Fruit fly (Drosophila melanogaster) whole organism, embryonic: Measurements from ENCODE around the gene Nepl3.

Experiments
- Abd-B ChIP-seq: fragments of 200-800 bp; sonication (Bioruptor generic); optimal IDR thresholded peaks from 2 replicates; lab custom pipeline; 2018; ENCODE audit warnings: missing biosample characterization, mild to moderate bottlenecking, missing genetic modification characterization, moderate library complexity
- BEAF-32 ChIP-seq: fragments of 200-800 bp; sonication (Bioruptor generic); optimal IDR thresholded peaks from 3 replicates; lab custom pipeline; 2017; ENCODE audit warnings: missing biosample characterization, missing genetic modification characterization, mild to moderate bottlenecking, moderate library complexity, missing genetic modification reagents
- CG12155 ChIP-seq: fragments of 200-800 bp; sonication (Bioruptor generic); optimal IDR thresholded peaks from 3 replicates; lab custom pipeline; 2016; ENCODE audit warnings: missing biosample characterization, missing genetic modification characterization
- CG1233 ChIP-seq: fragments of 200-800 bp; sonication (Bioruptor generic); optimal IDR thresholded peaks from 4 replicates; lab custom pipeline; 2018; ENCODE audit warnings: missing biosample characterization, mild to moderate bottlenecking, missing genetic modification characterization
- CG13287 ChIP-seq: fragments of 200-800 bp; sonication (Bioruptor generic); IDR thresholded peaks from 2 replicates; pipeline ENCODE4 v1.3.6; 2022; ENCODE audit warnings: missing biosample characterization, missing genetic modification characterization; ENCODE audit not compliant: partially characterized antibody
- CG14860 ChIP-seq: fragments of 200-800 bp; sonication (Bioruptor generic); IDR thresholded peaks from 3 replicates; pipeline ENCODE4 v1.3.6; 2022; ENCODE audit warnings: missing biosample characterization, missing genetic modification characterization; ENCODE audit not compliant: partially characterized antibody
- CG1603 ChIP-seq: fragments of 200-800 bp; sonication (Bioruptor generic); optimal IDR thresholded peaks from 2 replicates; lab custom pipeline; 2019; ENCODE audit warnings: missing biosample characterization, mild to moderate bottlenecking, missing genetic modification characterization, moderate library complexity
- CG17359 ChIP-seq: fragments of 200-800 bp; sonication (Bioruptor generic); optimal IDR thresholded peaks from 3 replicates; lab custom pipeline; 2018; ENCODE audit warnings: missing biosample characterization, mild to moderate bottlenecking, missing genetic modification characterization, moderate library complexity
- CG2120 ChIP-seq: fragments of 200-800 bp; sonication (Bioruptor generic); optimal IDR thresholded peaks from 3 replicates; lab custom pipeline; 2016; ENCODE audit warnings: missing biosample characterization, missing genetic modification characterization
- CG2199 ChIP-seq: fragments of 200-800 bp; sonication (Bioruptor generic); IDR thresholded peaks from 3 replicates; pipeline ENCODE4 v1.3.6; 2022; ENCODE audit warnings: missing biosample characterization, missing genetic modification characterization
- CG31388 ChIP-seq: fragments of 200-800 bp; sonication (Bioruptor generic); optimal IDR thresholded peaks from 2 replicates; lab custom pipeline; 2016; ENCODE audit warnings: missing biosample characterization, missing genetic modification characterization
- CG31441 ChIP-seq: fragments of 200-800 bp; sonication (Bioruptor generic); IDR thresholded peaks from 2 replicates; pipeline ENCODE4 v1.3.6; 2022; ENCODE audit warnings: missing biosample characterization, missing genetic modification characterization
- CG4282 ChIP-seq: fragments of 200-800 bp; sonication (Bioruptor generic); optimal IDR thresholded peaks from 2 replicates; lab custom pipeline; 2016; ENCODE audit warnings: missing biosample characterization, missing genetic modification characterization
- CG4617 ChIP-seq: fragments of 200-800 bp; sonication (Bioruptor generic); optimal IDR thresholded peaks from 3 replicates; lab custom pipeline; 2016; ENCODE audit warnings: missing biosample characterization, missing genetic modification characterization, borderline replicate concordance
- CG6254 ChIP-seq: fragments of 200-800 bp; sonication (Bioruptor generic); optimal IDR thresholded peaks from 3 replicates; lab custom pipeline; 2017; ENCODE audit warnings: mild to moderate bottlenecking, missing biosample characterization, missing genetic modification reagents, missing genetic modification characterization
- CG6765 ChIP-seq: fragments of 200-800 bp; sonication (Bioruptor generic); optimal IDR thresholded peaks from 3 replicates; lab custom pipeline; 2017; ENCODE audit warnings: missing biosample characterization, mild to moderate bottlenecking, missing genetic modification characterization
- CG7928 ChIP-seq: fragments of 200-800 bp; sonication (Bioruptor generic); optimal IDR thresholded peaks from 2 replicates; lab custom pipeline; 2017; ENCODE audit warnings: missing biosample characterization, mild to moderate bottlenecking, missing genetic modification characterization
- CG7963 ChIP-seq: fragments of 200-800 bp; sonication (Bioruptor generic); IDR thresholded peaks from 3 replicates; pipeline ENCODE4 v1.3.6; 2022; ENCODE audit warnings: missing biosample characterization, missing genetic modification characterization; ENCODE audit not compliant: partially characterized antibody
- CG8281 ChIP-seq: fragments of 200-800 bp; sonication (Bioruptor generic); optimal IDR thresholded peaks from 2 replicates; lab custom pipeline; 2018; ENCODE audit warnings: missing biosample characterization, mild to moderate bottlenecking, missing genetic modification characterization, moderate library complexity
- CG9437 ChIP-seq: fragments of 200-800 bp; sonication (Bioruptor generic); optimal IDR thresholded peaks from 2 replicates; lab custom pipeline; 2018; ENCODE audit warnings: missing biosample characterization, mild to moderate bottlenecking, missing genetic modification characterization
- CG9727 ChIP-seq: fragments of 200-800 bp; sonication (Bioruptor generic); optimal IDR thresholded peaks from 3 replicates; lab custom pipeline; 2017; ENCODE audit warnings: missing biosample characterization, mild to moderate bottlenecking, missing genetic modification characterization
- CG9797 ChIP-seq: fragments of 200-800 bp; sonication (Bioruptor generic); optimal IDR thresholded peaks from 3 replicates; lab custom pipeline; 2018; ENCODE audit warnings: missing biosample characterization, mild to moderate bottlenecking, missing genetic modification characterization
- Fer3 ChIP-seq: fragments of 200-800 bp; sonication (Bioruptor generic); optimal IDR thresholded peaks from 2 replicates; lab custom pipeline; 2018; ENCODE audit warnings: missing biosample characterization, mild to moderate bottlenecking, missing genetic modification characterization, moderate library complexity
- HHEX ChIP-seq: fragments of 200-800 bp; sonication (Bioruptor generic); optimal IDR thresholded peaks from 3 replicates; lab custom pipeline; 2017; ENCODE audit warnings: missing biosample characterization, mild to moderate bottlenecking, missing genetic modification characterization, missing genetic modification reagents
- Hmr ChIP-seq: fragments of 200-800 bp; sonication (Bioruptor generic); optimal IDR thresholded peaks from 3 replicates; lab custom pipeline; 2017; ENCODE audit warnings: mild to moderate bottlenecking, missing biosample characterization, missing genetic modification reagents, missing genetic modification characterization
- Mad ChIP-seq: fragments of 200-800 bp; sonication (Bioruptor generic); optimal IDR thresholded peaks from 2 replicates; lab custom pipeline; 2016; ENCODE audit warnings: missing biosample characterization, missing genetic modification characterization
- Neu2 ChIP-seq: fragments of 200-800 bp; sonication (Bioruptor generic); optimal IDR thresholded peaks from 3 replicates; lab custom pipeline; 2016; ENCODE audit warnings: missing biosample characterization, missing genetic modification characterization, borderline replicate concordance
- Rfx ChIP-seq: fragments of 200-800 bp; sonication (Bioruptor generic); IDR thresholded peaks from 2 replicates; pipeline ENCODE4 v1.3.6; 2022; ENCODE audit warnings: missing biosample characterization, missing genetic modification characterization
- Trl ChIP-seq, 3 experiments: fragments of >200 bp in 2 of 3; fragments of 200-800 bp in 1 of 3; sonication (Bioruptor generic) in 1 of 3; optimal IDR thresholded peaks; 2 replicates in 1 of 3; 3 replicates in 2 of 3; lab custom pipeline; 2016 to 2017; ENCODE audit warnings: missing biosample characterization in 1 of 3, missing genetic modification characterization in 1 of 3
- ap ChIP-seq: fragments of 200-800 bp; sonication (Bioruptor generic); IDR thresholded peaks from 2 replicates; pipeline ENCODE4 v1.3.6; 2022; ENCODE audit warnings: missing biosample characterization, missing genetic modification characterization
- cg ChIP-seq: fragments of 200-800 bp; sonication (Bioruptor generic); optimal IDR thresholded peaks from 3 replicates; lab custom pipeline; 2019; ENCODE audit warnings: missing biosample characterization, mild to moderate bottlenecking, missing genetic modification characterization, moderate library complexity
- chinmo ChIP-seq: fragments of 200-800 bp; sonication (Bioruptor generic); IDR thresholded peaks from 4 replicates; pipeline ENCODE4 v1.3.6; 2022; ENCODE audit warnings: missing biosample characterization, missing genetic modification characterization; ENCODE audit not compliant: partially characterized antibody
- ci ChIP-seq: fragments of 200-800 bp; sonication (Bioruptor generic); IDR thresholded peaks from 3 replicates; pipeline ENCODE4 v1.3.6; 2022; ENCODE audit warnings: missing biosample characterization, missing genetic modification characterization
- crol ChIP-seq: fragments of 200-800 bp; sonication (Bioruptor generic); IDR thresholded peaks from 2 replicates; pipeline ENCODE4 v1.3.6; 2022; ENCODE audit warnings: missing biosample characterization, missing genetic modification characterization
- dan ChIP-seq: fragments of 200-800 bp; sonication (Bioruptor generic); IDR thresholded peaks from 2 replicates; pipeline ENCODE4 v1.3.6; 2022; ENCODE audit warnings: missing biosample characterization, missing genetic modification characterization
- disco-r ChIP-seq: fragments of 200-800 bp; sonication (Bioruptor generic); optimal IDR thresholded peaks from 2 replicates; lab custom pipeline; 2016; ENCODE audit warnings: missing biosample characterization, missing genetic modification characterization
- ewg ChIP-seq: fragments of 200-800 bp; sonication (Bioruptor generic); optimal IDR thresholded peaks from 3 replicates; lab custom pipeline; 2017; ENCODE audit warnings: mild to moderate bottlenecking, missing biosample characterization, missing genetic modification reagents, missing genetic modification characterization
- fd3F ChIP-seq: fragments of 200-800 bp; sonication (Bioruptor generic); optimal IDR thresholded peaks from 2 replicates; lab custom pipeline; 2018; ENCODE audit warnings: missing biosample characterization, mild to moderate bottlenecking, missing genetic modification characterization, moderate library complexity
- gem ChIP-seq: fragments of 200-800 bp; sonication (Bioruptor generic); optimal IDR thresholded peaks from 2 replicates; lab custom pipeline; 2019; ENCODE audit warnings: missing biosample characterization, mild to moderate bottlenecking, missing genetic modification characterization, moderate library complexity
- gsb ChIP-seq: fragments of 200-800 bp; sonication (Bioruptor generic); IDR thresholded peaks from 2 replicates; pipeline ENCODE4 v1.3.6; 2022; ENCODE audit warnings: missing biosample characterization, missing genetic modification characterization
- hth ChIP-seq: fragments of >200 bp; optimal IDR thresholded peaks from 2 replicates; lab custom pipeline; 2017; ENCODE audit warnings: inconsistent platforms
- jing ChIP-seq: fragments of 200-800 bp; sonication (Bioruptor generic); optimal IDR thresholded peaks from 2 replicates; lab custom pipeline; 2018; ENCODE audit warnings: missing biosample characterization, mild to moderate bottlenecking, missing genetic modification characterization
- nerfin-1 ChIP-seq: fragments of 200-800 bp; sonication (Bioruptor generic); optimal IDR thresholded peaks from 3 replicates; lab custom pipeline; 2019; ENCODE audit warnings: missing biosample characterization, mild to moderate bottlenecking, missing genetic modification characterization, moderate library complexity
- ranshi ChIP-seq: fragments of 200-800 bp; sonication (Bioruptor generic); IDR thresholded peaks from 2 replicates; pipeline ENCODE4 v1.3.6; 2022; ENCODE audit warnings: missing biosample characterization, missing genetic modification characterization
- row ChIP-seq: fragments of 200-800 bp; sonication (Bioruptor generic); IDR thresholded peaks from 3 replicates; pipeline ENCODE4 v1.3.6; 2022; ENCODE audit warnings: missing biosample characterization, missing genetic modification characterization
- sna ChIP-seq: fragments of 200-800 bp; sonication (Bioruptor generic); IDR thresholded peaks from 2 replicates; pipeline ENCODE4 v1.3.6; 2022; ENCODE audit warnings: missing biosample characterization, missing genetic modification characterization; ENCODE audit not compliant: partially characterized antibody
- stwl ChIP-seq: fragments of 200-800 bp; sonication (Bioruptor generic); optimal IDR thresholded peaks from 3 replicates; lab custom pipeline; 2018; ENCODE audit warnings: missing biosample characterization, mild to moderate bottlenecking, missing genetic modification characterization, moderate library complexity
- toy ChIP-seq: fragments of 200-800 bp; sonication (Bioruptor generic); IDR thresholded peaks from 2 replicates; pipeline ENCODE4 v1.3.6; 2022; ENCODE audit warnings: missing biosample characterization, missing genetic modification characterization
- unpg ChIP-seq: fragments of 200-800 bp; sonication (Bioruptor generic); optimal IDR thresholded peaks from 3 replicates; lab custom pipeline; 2018; ENCODE audit warnings: missing biosample characterization, mild to moderate bottlenecking, missing genetic modification characterization, moderate library complexity
- vfl ChIP-seq: fragments of 200-800 bp; sonication (Bioruptor generic); optimal IDR thresholded peaks from 2 replicates; lab custom pipeline; 2016; ENCODE audit warnings: missing biosample characterization, missing genetic modification characterization

Nepl3 gene

dm6 chr2L:5096222-5096621 lies 38.2 kb upstream of the Nepl3 start, which contains the start of gene CG4230 (continued):
- TF ChIP-seq ranshi (no peak), CG31388 (GFP tag; lab: Kevin White, UChicago) (no peak), CG6254 (GFP tag; lab: Kevin White, UChicago) (peak; percentile 84), CG7928 (GFP tag; lab: Kevin White, UChicago) (no peak), nerfin-1 (tag; lab: Kevin White, UChicago) (no peak), CG2199 (GFP tag; lab: Robert Waterston, UW) (no peak), dan (no peak), CG1233 (GFP tag; lab: Kevin White, UChicago) (no peak), crol (no peak), Mad (GFP tag; lab: Kevin White, UChicago) (no peak), CG17359 (tag; lab: Kevin White, UChicago) (no peak), jing (GFP tag; lab: Kevin White, UChicago) (no peak), CG4282 (GFP tag; lab: Kevin White, UChicago) (no peak), CG9797 (peak; percentile 7), Abd-B (GFP tag; lab: Kevin White, UChicago) (no peak), cg (GFP tag; lab: Kevin White, UChicago) (no peak), HHEX (no peak), stwl (tag; lab: Kevin White, UChicago) (peak; percentile 30), CG13287 (GFP tag; lab: Robert Waterston, UW) (peak; percentile 92), CG9437 (GFP tag; lab: Kevin White, UChicago) (no peak), CG2120 (GFP tag; lab: Kevin White, UChicago) (no peak), CG1603 (peak; percentile 53), Neu2 (no peak), CG6765 (GFP tag; lab: Kevin White, UChicago) (no peak), CG7963 (peak; percentile 81), gsb (GFP tag; lab: Robert Waterston, UW) (no peak), gem (tag; lab: Kevin White, UChicago) (no peak), ewg (GFP tag; lab: Kevin White, UChicago) (no peak), Hmr (no peak), CG12155 (GFP tag; lab: Kevin White, UChicago) (no peak), CG31441 (GFP tag; lab: Robert Waterston, UW) (no peak), toy (GFP tag; lab: Robert Waterston, UW) (no peak), disco-r (GFP tag; lab: Kevin White, UChicago) (no peak), chinmo (GFP tag; lab: Robert Waterston, UW) (0 out of 4 replicates have a peak, but pooled peaks have one; percentile 14), hth (lab: Kevin White, UChicago) (no peak), CG8281 (no peak), sna (GFP tag; lab: Robert Waterston, UW) (peak; percentile 79), row (GFP tag; lab: Robert Waterston, UW) (peak; percentile 23; the same call in 1 of the 3 replicates), ci (GFP tag; lab: Robert Waterston, UW) (peak; percentile 45; the same call in 1 of the 3 replicates), CG4617 (GFP tag; lab: Kevin White, UChicago) (peak; percentile 39), Rfx (no peak), Fer3 (no peak), BEAF-32 (peak; percentile 83), CG14860 (GFP tag; lab: Robert Waterston, UW) (peak; percentile 69; the same call in 2 of the 3 replicates), unpg (GFP tag; lab: Kevin White, UChicago) (no peak), ap (GFP tag; lab: Robert Waterston, UW) (no peak), CG9727 (GFP tag; lab: Kevin White, UChicago) (no peak), Trl (optimal IDR thresholded peaks at IDR 0.05; lab: Kevin White, UChicago) (no peak), Trl (GFP tag; optimal IDR thresholded peaks at IDR 0.05; lab: Kevin White, UChicago) (no peak), fd3F (GFP tag; lab: Kevin White, UChicago) (no peak), vfl (no peak)
